Worm (Caenorhabditis elegans): ENCODE data around the gene T28C12.2.

ce11 chrV:6358709-6359108 lies 29.7 kb downstream of the T28C12.2 start:
- no peak for TF ChIP-seq fkh-10 (GFP tag; optimal IDR thresholded peaks at IDR 0.05)
- TF ChIP-seq fax-1 (tag; optimal IDR thresholded peaks at IDR 0.05) = no peak
- no peak for TF ChIP-seq dve-1 (tag; optimal IDR thresholded peaks at IDR 0.05)
